Fruit fly (Drosophila melanogaster) whole organism, prepupa: ENCODE data around the gene Cyp4d8.
A peak's percentile ranks its signal among the peaks of the same experiment; 100 is the strongest.
"Not testable (repeated sequence)": the region's sequence is repeated elsewhere in the genome, so short reads cannot be mapped to it uniquely, and the experiment has no call there.

Experiments
- CG10631 ChIP-seq: fragments of 200-800 bp; sonication (Bioruptor generic); optimal IDR thresholded peaks from 2 replicates; lab custom pipeline; 2016; ENCODE audit warnings: missing biosample characterization, missing genetic modification characterization
- CG11762 ChIP-seq: fragments of 200-800 bp; sonication (Bioruptor generic); optimal IDR thresholded peaks from 3 replicates; lab custom pipeline; 2016; ENCODE audit warnings: missing biosample characterization, missing genetic modification characterization; ENCODE audit not compliant: insufficient read depth
- CG11902 ChIP-seq: fragments of 200-800 bp; sonication (Bioruptor generic); optimal IDR thresholded peaks from 3 replicates; lab custom pipeline; 2016; ENCODE audit warnings: missing biosample characterization, missing genetic modification characterization
- CG15336 ChIP-seq: fragments of 200-800 bp; sonication (Bioruptor generic); IDR thresholded peaks from 2 replicates; pipeline ENCODE4 v1.3.6; 2022; ENCODE audit warnings: missing biosample characterization, missing genetic modification characterization
- CG32006 ChIP-seq: fragments of 200-800 bp; sonication (Bioruptor generic); optimal IDR thresholded peaks from 3 replicates; lab custom pipeline; 2017; ENCODE audit warnings: missing biosample characterization, mild to moderate bottlenecking, missing genetic modification characterization
- CG34406 ChIP-seq: fragments of 200-800 bp; sonication (Bioruptor generic); optimal IDR thresholded peaks from 3 replicates; lab custom pipeline; 2016; ENCODE audit warnings: missing biosample characterization, missing genetic modification characterization
- CG4318 ChIP-seq: fragments of 200-800 bp; sonication (Bioruptor generic); optimal IDR thresholded peaks from 3 replicates; lab custom pipeline; 2017; ENCODE audit warnings: missing biosample characterization, mild to moderate bottlenecking, missing genetic modification characterization
- CG6276 ChIP-seq: fragments of 200-800 bp; sonication (Bioruptor generic); optimal IDR thresholded peaks from 2 replicates; lab custom pipeline; 2017; ENCODE audit warnings: missing biosample characterization, mild to moderate bottlenecking, missing genetic modification characterization
- CG6808 ChIP-seq: fragments of 200-800 bp; sonication (Bioruptor generic); optimal IDR thresholded peaks from 3 replicates; lab custom pipeline; 2017; ENCODE audit warnings: missing biosample characterization, missing genetic modification characterization, mild to moderate bottlenecking, moderate library complexity, missing genetic modification reagents
- CG6854 ChIP-seq: fragments of 200-800 bp; sonication (Bioruptor generic); optimal IDR thresholded peaks from 2 replicates; lab custom pipeline; 2017; ENCODE audit warnings: missing biosample characterization, mild to moderate bottlenecking, missing genetic modification characterization
- CG7368 ChIP-seq: fragments of 200-800 bp; sonication (Bioruptor generic); optimal IDR thresholded peaks from 3 replicates; lab custom pipeline; 2016; ENCODE audit warnings: missing biosample characterization, missing genetic modification characterization
- CG8119 ChIP-seq: fragments of 200-800 bp; sonication (Bioruptor generic); IDR thresholded peaks from 3 replicates; pipeline ENCODE4 v1.3.6; 2022; ENCODE audit warnings: missing biosample characterization, missing genetic modification characterization
- Eip75B ChIP-seq: fragments of 200-800 bp; sonication (Bioruptor generic); optimal IDR thresholded peaks from 3 replicates; lab custom pipeline; 2016; ENCODE audit warnings: missing biosample characterization, missing genetic modification characterization
- Ets96B ChIP-seq: fragments of 200-800 bp; optimal IDR thresholded peaks from 2 replicates; lab custom pipeline; 2019; ENCODE audit warnings: missing biosample characterization, mild to moderate bottlenecking, missing genetic modification characterization, moderate library complexity
- Lpt ChIP-seq: fragments of 200-800 bp; sonication (Bioruptor generic); optimal IDR thresholded peaks from 3 replicates; lab custom pipeline; 2016; ENCODE audit warnings: missing biosample characterization, missing genetic modification characterization
- Met ChIP-seq: fragments of 200-800 bp; sonication (Bioruptor generic); optimal IDR thresholded peaks from 3 replicates; lab custom pipeline; 2016; ENCODE audit warnings: missing biosample characterization, missing genetic modification characterization
- Smox ChIP-seq: fragments of 200-800 bp; sonication (Bioruptor generic); optimal IDR thresholded peaks from 3 replicates; lab custom pipeline; 2016; ENCODE audit warnings: missing biosample characterization, missing genetic modification characterization
- Sox102F ChIP-seq: fragments of 200-800 bp; sonication (Bioruptor generic); optimal IDR thresholded peaks from 2 replicates; lab custom pipeline; 2016; ENCODE audit warnings: missing biosample characterization, mild to moderate bottlenecking, missing genetic modification characterization
- achi ChIP-seq: fragments of 200-800 bp; sonication (Bioruptor generic); optimal IDR thresholded peaks from 3 replicates; lab custom pipeline; 2016; ENCODE audit warnings: missing biosample characterization, missing genetic modification characterization
- dsx ChIP-seq: fragments of 200-800 bp; optimal IDR thresholded peaks from 3 replicates; lab custom pipeline; 2019; ENCODE audit warnings: missing biosample characterization, mild to moderate bottlenecking, missing genetic modification characterization, moderate library complexity; ENCODE audit not compliant: poor library complexity, severe bottlenecking
- fd85E ChIP-seq: fragments of 200-800 bp; sonication (Bioruptor generic); optimal IDR thresholded peaks from 3 replicates; lab custom pipeline; 2016; ENCODE audit warnings: missing biosample characterization, missing genetic modification characterization
- fkh ChIP-seq: fragments of 200-800 bp; sonication (Bioruptor generic); optimal IDR thresholded peaks from 3 replicates; lab custom pipeline; 2017; ENCODE audit warnings: missing biosample characterization, mild to moderate bottlenecking, missing genetic modification characterization, moderate library complexity
- lz ChIP-seq: fragments of 200-800 bp; sonication (Bioruptor generic); optimal IDR thresholded peaks from 3 replicates; lab custom pipeline; 2016; ENCODE audit warnings: missing biosample characterization, missing genetic modification characterization
- net ChIP-seq: fragments of 200-800 bp; sonication (Bioruptor generic); optimal IDR thresholded peaks from 3 replicates; lab custom pipeline; 2016; ENCODE audit warnings: missing biosample characterization, missing genetic modification characterization
- pdm3 ChIP-seq: fragments of 200-800 bp; sonication (Bioruptor generic); optimal IDR thresholded peaks from 3 replicates; lab custom pipeline; 2016; ENCODE audit warnings: missing biosample characterization, missing genetic modification characterization
- salr ChIP-seq, 2 experiments: fragments of 200-800 bp; sonication (Bioruptor generic); optimal IDR thresholded peaks; 3 replicates each; lab custom pipeline; 2016 to 2018; ENCODE audit warnings: missing biosample characterization in 2 of 2, missing genetic modification characterization in 2 of 2, mild to moderate bottlenecking in 1 of 2
- spab ChIP-seq: fragments of 200-800 bp; sonication (Bioruptor generic); optimal IDR thresholded peaks from 2 replicates; lab custom pipeline; 2017; ENCODE audit warnings: missing biosample characterization, mild to moderate bottlenecking, missing genetic modification characterization, missing genetic modification reagents
- svp ChIP-seq: fragments of 200-800 bp; sonication (Bioruptor generic); peaks from one replicate; lab custom pipeline; 2016; ENCODE audit warnings: missing biosample characterization, missing genetic modification characterization
- topi ChIP-seq: fragments of 200-800 bp; sonication (Bioruptor generic); optimal IDR thresholded peaks from 3 replicates; lab custom pipeline; 2016; ENCODE audit warnings: missing biosample characterization, missing genetic modification characterization

Gene Cyp4d8

DNA sequence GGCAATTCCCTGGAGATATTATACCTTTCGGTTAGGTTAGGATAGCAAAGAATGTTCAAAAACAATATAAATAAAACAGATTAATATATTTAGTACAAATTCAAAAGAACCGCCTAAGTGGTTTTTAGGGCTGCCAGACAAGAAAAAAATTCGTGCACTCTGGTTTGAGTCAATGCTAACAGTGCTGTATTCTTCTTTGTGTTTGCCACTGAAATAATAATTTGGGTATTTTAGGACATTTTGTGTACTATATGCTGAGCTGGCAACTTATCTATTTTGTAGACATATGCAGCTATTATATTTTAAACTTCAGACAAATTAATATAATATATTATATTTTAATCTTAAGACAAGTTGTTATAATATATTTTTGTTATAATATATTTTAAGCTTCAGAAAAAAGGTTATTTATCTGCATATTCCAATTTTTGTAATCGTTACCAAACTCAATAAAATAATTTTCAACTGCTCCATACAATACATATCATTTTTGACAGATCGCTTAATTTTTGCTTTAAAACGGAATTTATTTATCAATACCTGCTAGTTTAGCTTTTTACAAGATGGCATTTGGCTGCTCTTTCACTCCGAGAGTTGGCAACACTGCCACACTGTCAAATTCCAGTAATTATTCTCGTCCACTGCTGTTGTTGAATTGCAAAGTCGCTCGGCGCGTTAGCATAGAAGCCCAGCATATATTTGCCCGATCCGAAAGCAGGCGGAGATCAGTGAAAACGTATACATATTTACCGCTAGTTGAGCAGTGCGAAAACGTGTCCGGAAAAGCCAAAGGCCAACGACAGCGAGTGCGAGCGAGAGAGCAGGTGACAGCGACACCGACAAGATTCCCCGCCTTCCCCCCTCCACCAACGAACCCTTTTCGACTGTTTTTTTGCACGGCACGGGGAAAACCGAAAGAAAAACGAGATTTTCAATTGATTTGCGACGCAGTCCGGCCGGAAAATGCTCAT, 14.7 kb upstream of the Cyp4d8 start, which contains the start of gene CG7546 (continued):
- TF ChIP-seq salr (GFP tag; optimal IDR thresholded peaks at IDR 0.05; lab: Kevin White, UChicago) (peak in 1 of 2 experiments; percentile 54), fd85E (GFP tag; lab: Kevin White, UChicago) (no peak), CG11902 (no peak), net (no peak), svp (GFP tag; lab: Kevin White, UChicago) (peak; percentile 99), lz (peak; percentile 12), CG32006 (GFP tag; lab: Kevin White, UChicago) (peak; percentile 52), CG15336 (GFP tag; lab: Robert Waterston, UW) (no peak), topi (GFP tag; lab: Kevin White, UChicago) (no peak), Lpt (GFP tag; lab: Kevin White, UChicago) (no peak), CG8119 (GFP tag; lab: Robert Waterston, UW) (0 out of 3 replicates have a peak, but pooled peaks have one; percentile 16)

- TF ChIP-seq CG4318 (GFP tag; lab: Kevin White, UChicago) (no peak), Ets96B (tag; lab: Kevin White, UChicago) (no peak), CG6276 (no peak), dsx (GFP tag; lab: Kevin White, UChicago) (no peak), lz (no peak), CG11762 (GFP tag; lab: Kevin White, UChicago) (no peak), Sox102F (no peak), CG34406 (GFP tag; lab: Kevin White, UChicago) (no peak), topi (GFP tag; lab: Kevin White, UChicago) (no peak), Smox (GFP tag; lab: Kevin White, UChicago) (no peak), CG8119 (GFP tag; lab: Robert Waterston, UW) (no peak), fkh (GFP tag; lab: Kevin White, UChicago) (no peak), CG6854 (no peak), spab (no peak), achi (GFP tag; lab: Kevin White, UChicago) (no peak)
- TF ChIP-seq, all 60 proteins: peak for 0
Observed at dm6 chr3L:7506117-7506516, 10.1 kb upstream of the Cyp4d8 start, which contains the start of gene CG7548. CG7548 (minus strand) TSS chr3L:7506217.

dm6 chr3L:7498731-7499130, 2.7 kb upstream of the Cyp4d8 start, which contains the start of gene CG8539:
CG8539 (minus strand) TSS chr3L:7498831.
- not testable (repeated sequence) for TF ChIP-seq pdm3 (GFP tag; lab: Kevin White, UChicago); CG10631 (GFP tag; lab: Kevin White, UChicago); Eip75B

- TF ChIP-seq CG7368 (no peak), Met (GFP tag; lab: Kevin White, UChicago) (no peak), svp (GFP tag; lab: Kevin White, UChicago) (peak; percentile 40), Lpt (GFP tag; lab: Kevin White, UChicago) (no peak)
- TF ChIP-seq, all 60 proteins: peak for 1
Observed at dm6 chr3L:7491564-7491963, 4.4 kb downstream of the Cyp4d8 start, which contains the start of gene Cyp316a1. Cyp316a1 (plus strand) TSS chr3L:7491864.

DNA sequence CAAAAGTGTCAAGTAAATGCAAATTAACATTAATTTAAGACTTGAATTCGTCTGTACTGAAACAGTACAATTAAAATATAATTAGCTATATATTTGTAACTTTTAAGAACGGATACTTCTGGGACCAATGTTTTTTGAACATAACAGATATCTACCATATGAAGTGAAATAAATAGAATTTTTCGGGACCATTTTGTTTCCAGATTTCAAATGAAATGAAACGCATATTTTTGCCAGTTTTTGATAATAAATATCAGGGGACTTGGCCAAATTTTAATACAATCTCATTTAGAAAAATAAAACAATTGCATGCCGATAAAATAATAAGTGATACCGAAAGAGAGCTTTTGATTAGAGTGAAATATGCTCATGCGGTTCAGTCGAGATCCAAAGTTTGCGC, 10.3 kb downstream of the Cyp4d8 start, which contains the start of gene mthl6:
mthl6 (plus strand) TSS at position 301 of the 400 bp plus-strand sequence.
- TF ChIP-seq CG8119 (GFP tag; lab: Robert Waterston, UW) (no peak), CG34406 (GFP tag; lab: Kevin White, UChicago) (no peak), CG6808 (GFP tag; lab: Kevin White, UChicago) (no peak)
